Fruit fly (Drosophila melanogaster) S2 (cell line): ENCODE data around the gene CG33643.

Experiments used
- CG8478 ChIP-seq: fragments of >200 bp; optimal IDR thresholded peaks from 2 replicates; lab custom pipeline; 2018
- CTCF ChIP-seq, 2 experiments: fragments of >200 bp; optimal IDR thresholded peaks; 2 replicates each; lab custom pipeline; 2018

dm6 chr2L:13570982-13571426 lies 40.1 kb downstream of the CG33643 start:
- TF ChIP-seq CG8478 (lab: Kevin White, UChicago) (no peak), CTCF (optimal IDR thresholded peaks at IDR 0.05; lab: Kevin White, UChicago) (no peak)
